Fruit fly (Drosophila melanogaster) whole organism, wandering third instar larva: Measurements from ENCODE around the gene Cht5.

Experiments used
- Abd-B ChIP-seq: fragments of >200 bp; optimal IDR thresholded peaks from 2 replicates; lab custom pipeline; 2017; ENCODE audit warnings: missing biosample characterization, missing genetic modification characterization
- Hnf4 ChIP-seq: fragments of 200-800 bp; sonication (Bioruptor generic); optimal IDR thresholded peaks from 2 replicates; lab custom pipeline; 2016; ENCODE audit warnings: missing biosample characterization, mild to moderate bottlenecking, missing genetic modification characterization
- Mio ChIP-seq: sonication (Bioruptor generic); optimal IDR thresholded peaks from 2 replicates; lab custom pipeline; 2016; ENCODE audit warnings: missing biosample characterization, missing genetic modification characterization
- Vsx2 ChIP-seq: fragments of 200-300, 225-300 bp; sonication (Bioruptor generic); optimal IDR thresholded peaks from 2 replicates; lab custom pipeline; 2018; ENCODE audit warnings: missing biosample characterization, missing genetic modification characterization; ENCODE audit not compliant: partially characterized antibody
- br ChIP-seq: fragments of 200-800 bp; sonication (Bioruptor generic); optimal IDR thresholded peaks from 2 replicates; lab custom pipeline; 2016; ENCODE audit warnings: missing biosample characterization, missing genetic modification characterization
- h ChIP-seq: fragments of 200-800 bp; sonication (Bioruptor generic); optimal IDR thresholded peaks from 3 replicates; lab custom pipeline; 2016; ENCODE audit warnings: missing biosample characterization, mild to moderate bottlenecking, missing genetic modification characterization
- jim ChIP-seq: fragments of 175-275, 200-325 bp; sonication (Bioruptor generic); optimal IDR thresholded peaks from 2 replicates; lab custom pipeline; 2016; ENCODE audit warnings: missing biosample characterization, mild to moderate bottlenecking, missing genetic modification characterization
- psq ChIP-seq: fragments of 200-800 bp; sonication (Bioruptor generic); optimal IDR thresholded peaks from 3 replicates; lab custom pipeline; 2017; ENCODE audit warnings: missing biosample characterization, mild to moderate bottlenecking, missing genetic modification characterization, moderate library complexity
- rgr ChIP-seq: fragments of 200-800 bp; sonication (Bioruptor generic); optimal IDR thresholded peaks from 3 replicates; lab custom pipeline; 2016; ENCODE audit warnings: missing biosample characterization, mild to moderate bottlenecking, missing genetic modification characterization

DNA sequence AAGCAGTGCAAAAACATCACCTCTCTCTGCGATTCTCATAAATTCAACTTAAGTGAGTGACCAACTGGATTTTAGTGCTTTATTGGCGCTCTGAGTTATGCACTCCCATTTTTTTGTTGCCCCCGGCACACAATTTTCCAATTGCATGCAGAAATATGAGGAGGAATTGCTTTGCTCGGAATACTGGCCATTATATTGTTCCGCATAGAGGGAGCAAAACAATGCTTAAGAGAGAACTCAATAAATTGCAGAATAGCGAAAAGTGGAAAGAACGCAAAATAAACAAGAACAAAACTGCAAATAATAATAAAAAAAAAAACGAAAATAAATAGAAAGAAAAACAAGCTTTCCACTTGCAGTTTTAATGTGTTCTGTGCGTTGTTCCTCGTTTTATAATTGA, 46.6 kb upstream of the Cht5 start:
- no peak for TF ChIP-seq psq
- TF ChIP-seq jim (GFP tag; lab: Kevin White, UChicago), result no peak
- no peak for TF ChIP-seq h (GFP tag; lab: Kevin White, UChicago)
- no peak for TF ChIP-seq Hnf4 (GFP tag; lab: Kevin White, UChicago)
- TF ChIP-seq Abd-B (GFP tag; lab: Kevin White, UChicago), result no peak
- no peak for TF ChIP-seq rgr (GFP tag; lab: Kevin White, UChicago)
- no peak for TF ChIP-seq br (GFP tag; lab: Kevin White, UChicago)
- TF ChIP-seq Mio (GFP tag; lab: Kevin White, UChicago), result no peak
- TF ChIP-seq Vsx2, result no peak
